Fruit fly (Drosophila melanogaster) whole organism, wandering third instar larva: ENCODE results near the gene CG4962.

Source experiments
- CG9705 ChIP-seq: fragments of 200-800 bp; sonication (Bioruptor generic); optimal IDR thresholded peaks from 2 replicates; lab custom pipeline; 2018; ENCODE audit warnings: missing biosample characterization, mild to moderate bottlenecking, missing genetic modification characterization
- Dif ChIP-seq: fragments of 200-275, 200-300 bp; sonication (Bioruptor generic); optimal IDR thresholded peaks from 2 replicates; lab custom pipeline; 2018; ENCODE audit warnings: missing biosample characterization, missing genetic modification characterization; ENCODE audit not compliant: partially characterized antibody
- Hr83 ChIP-seq: fragments of 200-300 bp; sonication (Bioruptor generic); optimal IDR thresholded peaks from 2 replicates; lab custom pipeline; 2016; ENCODE audit warnings: missing biosample characterization, mild to moderate bottlenecking, missing genetic modification characterization, moderate library complexity; ENCODE audit not compliant: poor library complexity, severe bottlenecking
- ey ChIP-seq: fragments of 200-800 bp; sonication (Bioruptor generic); optimal IDR thresholded peaks from 2 replicates; lab custom pipeline; 2016; ENCODE audit warnings: missing biosample characterization, missing genetic modification characterization
- fru ChIP-seq: fragments of 200-800 bp; sonication (Bioruptor generic); optimal IDR thresholded peaks from 3 replicates; lab custom pipeline; 2016; ENCODE audit warnings: missing biosample characterization, mild to moderate bottlenecking, missing genetic modification characterization

DNA sequence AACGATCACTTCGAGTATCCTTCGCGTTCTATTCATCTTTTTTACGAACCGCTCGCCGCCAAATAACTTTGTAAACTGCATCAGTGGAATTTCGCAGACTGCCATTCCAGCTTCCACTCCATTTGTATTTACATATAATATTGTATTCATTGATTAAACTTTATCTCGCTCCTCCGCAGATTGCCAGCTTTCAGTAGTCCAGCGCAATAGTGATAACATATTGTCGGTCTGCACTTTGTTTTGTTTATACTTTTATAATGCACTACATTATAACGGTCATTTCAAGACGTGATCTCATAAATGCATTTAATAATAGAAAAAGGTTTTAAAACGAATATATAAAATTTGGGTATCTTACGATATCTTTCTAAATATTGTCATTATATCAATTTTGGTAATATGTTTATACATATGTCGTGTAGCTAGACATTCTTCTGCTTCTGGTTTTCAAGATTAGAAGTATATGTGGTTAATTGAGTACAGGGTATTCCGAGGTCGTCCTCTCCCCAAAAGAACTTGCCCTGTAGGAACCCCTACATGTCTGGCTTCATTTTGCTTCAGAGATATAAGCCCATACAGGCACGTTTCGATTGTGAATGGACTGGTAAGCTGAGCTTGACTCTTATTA is 27.1 kb downstream of the CG4962 start, which contains the start of gene CG4950:
- TF ChIP-seq CG9705 (GFP tag; lab: Kevin White, UChicago): no peak
- no peak for TF ChIP-seq Dif (GFP tag; lab: Kevin White, UChicago)
- TF ChIP-seq Hr83 (GFP tag; lab: Kevin White, UChicago): no peak
- no peak for TF ChIP-seq fru
- no peak for TF ChIP-seq ey (GFP tag; lab: Kevin White, UChicago)
